Worm (Caenorhabditis elegans): ENCODE data around the gene E04D5.5.

Gene E04D5.5

ce11 chrII:10382247-10382646, 28.8 kb upstream of the E04D5.5 start (continued):
- TF ChIP-seq ceh-82 (tag; optimal IDR thresholded peaks at IDR 0.05): no peak
- TF ChIP-seq lir-3 (tag; optimal IDR thresholded peaks at IDR 0.05): no peak
- TF ChIP-seq ctbp-1 (GFP tag; IDR thresholded peaks at IDR 0.05): no peak
- peak; percentile 57 for TF ChIP-seq dmd-6 (GFP tag; IDR thresholded peaks at IDR 0.05)
- no peak for TF ChIP-seq fkh-10 (GFP tag; optimal IDR thresholded peaks at IDR 0.05)
- TF ChIP-seq zfp-3 (GFP tag; conservative IDR thresholded peaks at IDR 0.05): no peak
- peak; percentile 69 for TF ChIP-seq dve-1 (tag; optimal IDR thresholded peaks at IDR 0.05; ENCODE audit: insufficient read depth)
- TF ChIP-seq saeg-2 (GFP tag; IDR thresholded peaks at IDR 0.05): no peak
- peak; percentile 70 for TF ChIP-seq aha-1 (tag)
- TF ChIP-seq sdz-12 (GFP tag; optimal IDR thresholded peaks at IDR 0.05): no peak
- no peak for TF ChIP-seq lin-1 (GFP tag; IDR thresholded peaks at IDR 0.05)
- TF ChIP-seq ceh-62 (tag; optimal IDR thresholded peaks at IDR 0.05): no peak
- TF ChIP-seq ama-1 (optimal IDR thresholded peaks at IDR 0.05): no peak
- TF ChIP-seq arid-1 (GFP tag; conservative IDR thresholded peaks at IDR 0.05): no peak
- peak; percentile 70 for TF ChIP-seq hmg-1.1 (GFP tag; IDR thresholded peaks at IDR 0.05)
- peak; percentile 38 for TF ChIP-seq duxl-1 (tag; optimal IDR thresholded peaks at IDR 0.05; ENCODE audit: poor library complexity)
- TF ChIP-seq ceh-28 (tag; optimal IDR thresholded peaks at IDR 0.05): peak; percentile 11
- TF ChIP-seq aly-2 (tag; optimal IDR thresholded peaks at IDR 0.05): no peak
- no peak for TF ChIP-seq nhr-237 (tag; optimal IDR thresholded peaks at IDR 0.05)
- TF ChIP-seq ZK546.5 (tag; optimal IDR thresholded peaks at IDR 0.05): no peak
- TF ChIP-seq nhr-102 (tag; optimal IDR thresholded peaks at IDR 0.05): peak; percentile 17
- TF ChIP-seq snpc-1.2 (GFP tag; IDR thresholded peaks at IDR 0.05): no peak
- no peak for TF ChIP-seq daf-8 (GFP tag; IDR thresholded peaks at IDR 0.05)
- no peak for TF ChIP-seq dmd-8 (GFP tag; IDR thresholded peaks at IDR 0.05)
- no peak for TF ChIP-seq T20F7.1 (GFP tag; optimal IDR thresholded peaks at IDR 0.05)
- TF ChIP-seq cey-2 (tag; optimal IDR thresholded peaks at IDR 0.05; ENCODE audit: borderline replicate concordance, insufficient read depth): no peak
- TF ChIP-seq jun-1 (tag; optimal IDR thresholded peaks at IDR 0.05): no peak
- TF ChIP-seq mep-1 (tag; optimal IDR thresholded peaks at IDR 0.05): peak; percentile 82
- TF ChIP-seq daf-16 (GFP tag; optimal IDR thresholded peaks at IDR 0.05): no peak
- TF ChIP-seq daf-16 (tag; optimal IDR thresholded peaks at IDR 0.05): peak; percentile 45
- TF ChIP-seq pha-4 (GFP tag; IDR thresholded peaks at IDR 0.05): peak; percentile 52; the same call in 1 of the 2 replicates
- peak; percentile 48 for TF ChIP-seq pha-4 (tag; optimal IDR thresholded peaks at IDR 0.05)
- no peak for TF ChIP-seq F44E2.7 (GFP tag; IDR thresholded peaks at IDR 0.05)
- TF ChIP-seq set-16 (GFP tag; IDR thresholded peaks at IDR 0.05): peak; percentile 39; the same call in 1 of the 2 replicates
- no peak for TF ChIP-seq madf-5 (GFP tag; IDR thresholded peaks at IDR 0.05)
- no peak for TF ChIP-seq ztf-11 (tag; optimal IDR thresholded peaks at IDR 0.05)
- no peak for TF ChIP-seq mdt-29 (GFP tag; IDR thresholded peaks at IDR 0.05)
- TF ChIP-seq Y105C5A.15 (GFP tag; IDR thresholded peaks at IDR 0.05): no peak
- no peak for TF ChIP-seq Y5F2A.4 (GFP tag; optimal IDR thresholded peaks at IDR 0.05)
- TF ChIP-seq F49E8.2 (tag; optimal IDR thresholded peaks at IDR 0.05; ENCODE audit: borderline replicate concordance): no peak
- no peak for TF ChIP-seq dmd-9 (GFP tag; IDR thresholded peaks at IDR 0.05)
- no peak for TF ChIP-seq tag-97 (GFP tag; IDR thresholded peaks at IDR 0.05)
- no peak for TF ChIP-seq tra-1 (GFP tag; IDR thresholded peaks at IDR 0.05)
- TF ChIP-seq php-3 (GFP tag; IDR thresholded peaks at IDR 0.05): no peak
- TF ChIP-seq lsy-2 (tag; optimal IDR thresholded peaks at IDR 0.05): peak; percentile 31 to 51
- no peak for TF ChIP-seq nhr-76 (tag; optimal IDR thresholded peaks at IDR 0.05)
- peak; percentile 56 for TF ChIP-seq T26A8.4 (GFP tag; IDR thresholded peaks at IDR 0.05)
- TF ChIP-seq mxl-3 (GFP tag; optimal IDR thresholded peaks at IDR 0.05): peak; percentile 72
- TF ChIP-seq unc-39 (tag; optimal IDR thresholded peaks at IDR 0.05): no peak
- TF ChIP-seq madf-9 (GFP tag; conservative IDR thresholded peaks at IDR 0.05): no peak
- TF ChIP-seq hlh-11 (tag; optimal IDR thresholded peaks at IDR 0.05): peak; percentile 89
- no peak for TF ChIP-seq ceh-20 (GFP tag; IDR thresholded peaks at IDR 0.05)
- TF ChIP-seq nhr-6 (tag; optimal IDR thresholded peaks at IDR 0.05): no peak
